Fruit fly (Drosophila melanogaster) whole organism, embryonic: ENCODE data around the gene CG10694.

Experiments used
- ATbp ChIP-seq: fragments of 200-800 bp; sonication (Bioruptor generic); optimal IDR thresholded peaks from 2 replicates; lab custom pipeline; 2017; ENCODE audit warnings: missing biosample characterization, mild to moderate bottlenecking, missing genetic modification characterization, missing genetic modification reagents
- Antp ChIP-seq: fragments of 200-800 bp; sonication (Bioruptor generic); optimal IDR thresholded peaks from 3 replicates; lab custom pipeline; 2016; ENCODE audit warnings: missing biosample characterization, missing genetic modification characterization
- Atf-2 ChIP-seq: fragments of 200-800 bp; sonication (Bioruptor generic); optimal IDR thresholded peaks from 2 replicates; lab custom pipeline; 2016; ENCODE audit warnings: missing biosample characterization, missing genetic modification characterization
- CG10979 ChIP-seq: fragments of 200-800 bp; sonication (Bioruptor generic); optimal IDR thresholded peaks from 2 replicates; lab custom pipeline; 2018; ENCODE audit warnings: missing biosample characterization, mild to moderate bottlenecking, missing genetic modification characterization, moderate library complexity
- CG12236 ChIP-seq: fragments of 200-800 bp; sonication (Bioruptor generic); optimal IDR thresholded peaks from 2 replicates; lab custom pipeline; 2016; ENCODE audit warnings: missing biosample characterization, missing genetic modification characterization
- CG14441 ChIP-seq: fragments of 200-800 bp; sonication (Bioruptor generic); IDR thresholded peaks from 2 replicates; pipeline ENCODE4 v1.3.6; 2022; ENCODE audit warnings: missing biosample characterization, missing genetic modification characterization
- CG15269 ChIP-seq: fragments of 200-800 bp; sonication (Bioruptor generic); optimal IDR thresholded peaks from 2 replicates; lab custom pipeline; 2018; ENCODE audit warnings: missing biosample characterization, mild to moderate bottlenecking, missing genetic modification characterization, moderate library complexity
- CG15479 ChIP-seq: fragments of 200-800 bp; sonication (Bioruptor generic); optimal IDR thresholded peaks from 3 replicates; lab custom pipeline; 2019; ENCODE audit warnings: missing biosample characterization, mild to moderate bottlenecking, missing genetic modification characterization, moderate library complexity
- CG15514 ChIP-seq: fragments of 200-800 bp; sonication (Bioruptor generic); optimal IDR thresholded peaks from 3 replicates; lab custom pipeline; 2017; ENCODE audit warnings: missing biosample characterization, missing genetic modification characterization, mild to moderate bottlenecking, moderate library complexity, missing genetic modification reagents
- CG1602 ChIP-seq: fragments of 200-800 bp; sonication (Bioruptor generic); optimal IDR thresholded peaks from 3 replicates; lab custom pipeline; 2016; ENCODE audit warnings: missing biosample characterization, missing genetic modification characterization
- CG1792 ChIP-seq: fragments of 200-800 bp; sonication (Bioruptor generic); optimal IDR thresholded peaks from 2 replicates; lab custom pipeline; 2016; ENCODE audit warnings: missing biosample characterization, missing genetic modification characterization
- CG2678 ChIP-seq: fragments of 200-800 bp; sonication (Bioruptor generic); optimal IDR thresholded peaks from 3 replicates; lab custom pipeline; 2019; ENCODE audit warnings: missing biosample characterization, mild to moderate bottlenecking, missing genetic modification characterization, moderate library complexity
- CG2712 ChIP-seq: fragments of 200-800 bp; optimal IDR thresholded peaks from 3 replicates; lab custom pipeline; 2019; ENCODE audit warnings: missing biosample characterization, mild to moderate bottlenecking, missing genetic modification characterization, moderate library complexity
- CG5180 ChIP-seq: fragments of 200-800 bp; sonication (Bioruptor generic); optimal IDR thresholded peaks from 3 replicates; lab custom pipeline; 2017; ENCODE audit warnings: missing biosample characterization, missing genetic modification characterization, mild to moderate bottlenecking, moderate library complexity, missing genetic modification reagents
- CG6689 ChIP-seq: fragments of 200-800 bp; sonication (Bioruptor generic); IDR thresholded peaks from 2 replicates; pipeline ENCODE4 v1.3.6; 2022; ENCODE audit warnings: missing biosample characterization, missing genetic modification characterization
- CG6813 ChIP-seq: fragments of 200-800 bp; sonication (Bioruptor generic); optimal IDR thresholded peaks from 2 replicates; lab custom pipeline; 2017; ENCODE audit warnings: missing biosample characterization, missing genetic modification characterization, mild to moderate bottlenecking, moderate library complexity, missing genetic modification reagents
- CG7928 ChIP-seq: fragments of 200-800 bp; sonication (Bioruptor generic); optimal IDR thresholded peaks from 2 replicates; lab custom pipeline; 2017; ENCODE audit warnings: missing biosample characterization, mild to moderate bottlenecking, missing genetic modification characterization
- CrebB ChIP-seq: fragments of 200-800 bp; sonication (Bioruptor generic); optimal IDR thresholded peaks from 3 replicates; lab custom pipeline; 2018; ENCODE audit warnings: missing biosample characterization, mild to moderate bottlenecking, missing genetic modification characterization
- E2f1 ChIP-seq: fragments of 200-800 bp; sonication (Bioruptor generic); IDR thresholded peaks from 2 replicates; pipeline ENCODE4 v1.3.6; 2022; ENCODE audit warnings: missing biosample characterization, missing genetic modification characterization
- Ets65A ChIP-seq: fragments of 200-800 bp; sonication (Bioruptor generic); peaks from one replicate; lab custom pipeline; 2016; ENCODE audit warnings: missing biosample characterization, missing genetic modification characterization
- Gsc ChIP-seq: fragments of 200-800 bp; sonication (Bioruptor generic); IDR thresholded peaks from 2 replicates; pipeline ENCODE4 v1.3.6; 2022; ENCODE audit warnings: missing biosample characterization, missing genetic modification characterization
- Gug ChIP-seq: fragments of 200-800 bp; sonication (Bioruptor generic); IDR thresholded peaks from 4 replicates; pipeline ENCODE4 v1.3.6; 2022; ENCODE audit warnings: missing biosample characterization, missing genetic modification characterization
- H2.0 ChIP-seq: fragments of 200-800 bp; sonication (Bioruptor generic); IDR thresholded peaks from 2 replicates; pipeline ENCODE4 v1.3.6; 2022; ENCODE audit warnings: missing biosample characterization, missing genetic modification characterization
- HLH54F ChIP-seq: fragments of 200-800 bp; sonication (Bioruptor generic); optimal IDR thresholded peaks from 3 replicates; lab custom pipeline; 2016; ENCODE audit warnings: missing biosample characterization, missing genetic modification characterization
- Hr39 ChIP-seq: fragments of >200 bp; optimal IDR thresholded peaks from 2 replicates; lab custom pipeline; 2017
- NFAT ChIP-seq: fragments of 200-800 bp; sonication (Bioruptor generic); IDR thresholded peaks from 2 replicates; pipeline ENCODE4 v1.3.6; 2022; ENCODE audit warnings: missing biosample characterization, missing genetic modification characterization
- Optix ChIP-seq: fragments of 200-800 bp; sonication (Bioruptor generic); IDR thresholded peaks from 3 replicates; pipeline ENCODE4 v1.3.6; 2022; ENCODE audit warnings: missing biosample characterization, missing genetic modification characterization
- PHDP ChIP-seq: fragments of 200-800 bp; sonication (Bioruptor generic); optimal IDR thresholded peaks from 3 replicates; lab custom pipeline; 2018; ENCODE audit warnings: missing biosample characterization, mild to moderate bottlenecking, missing genetic modification characterization, moderate library complexity
- Side ChIP-seq: fragments of 200-800 bp; sonication (Bioruptor generic); optimal IDR thresholded peaks from 2 replicates; lab custom pipeline; 2016; ENCODE audit warnings: missing biosample characterization, missing genetic modification characterization
- Six4 ChIP-seq: fragments of 200-800 bp; sonication (Bioruptor generic); optimal IDR thresholded peaks from 2 replicates; lab custom pipeline; 2016; ENCODE audit warnings: missing biosample characterization, missing genetic modification characterization
- Ssrp ChIP-seq: fragments of 200-800 bp; sonication (Bioruptor generic); optimal IDR thresholded peaks from 2 replicates; lab custom pipeline; 2018; ENCODE audit warnings: missing biosample characterization, mild to moderate bottlenecking, missing genetic modification characterization, moderate library complexity
- ato ChIP-seq: fragments of 200-800 bp; sonication (Bioruptor generic); IDR thresholded peaks from 2 replicates; pipeline ENCODE4 v1.3.6; 2022; ENCODE audit warnings: missing biosample characterization, missing genetic modification characterization; ENCODE audit not compliant: partially characterized antibody
- crol ChIP-seq: fragments of 200-800 bp; sonication (Bioruptor generic); IDR thresholded peaks from 2 replicates; pipeline ENCODE4 v1.3.6; 2022; ENCODE audit warnings: missing biosample characterization, missing genetic modification characterization
- danr ChIP-seq: fragments of 200-800 bp; sonication (Bioruptor generic); IDR thresholded peaks from 2 replicates; pipeline ENCODE4 v1.3.6; 2022; ENCODE audit warnings: missing biosample characterization, missing genetic modification characterization
- dm ChIP-seq: fragments of 200-800 bp; sonication (Bioruptor generic); optimal IDR thresholded peaks from 3 replicates; lab custom pipeline; 2016; ENCODE audit warnings: missing biosample characterization, missing genetic modification characterization
- ewg ChIP-seq: fragments of 200-800 bp; sonication (Bioruptor generic); optimal IDR thresholded peaks from 3 replicates; lab custom pipeline; 2017; ENCODE audit warnings: mild to moderate bottlenecking, missing biosample characterization, missing genetic modification reagents, missing genetic modification characterization
- gce ChIP-seq: fragments of 200-800 bp; sonication (Bioruptor generic); IDR thresholded peaks from 3 replicates; pipeline ENCODE4 v1.3.6; 2022; ENCODE audit warnings: missing biosample characterization, missing genetic modification characterization
- gcm2 ChIP-seq: fragments of 200-800 bp; sonication (Bioruptor generic); optimal IDR thresholded peaks from 2 replicates; lab custom pipeline; 2016; ENCODE audit warnings: missing biosample characterization, missing genetic modification characterization
- gro ChIP-seq: fragments of 200-800 bp; sonication (Bioruptor generic); optimal IDR thresholded peaks from 2 replicates; lab custom pipeline; 2016; ENCODE audit warnings: missing biosample characterization, missing genetic modification characterization
- gsb ChIP-seq: fragments of 200-800 bp; sonication (Bioruptor generic); IDR thresholded peaks from 2 replicates; pipeline ENCODE4 v1.3.6; 2022; ENCODE audit warnings: missing biosample characterization, missing genetic modification characterization
- ind ChIP-seq: fragments of 200-800 bp; sonication (Bioruptor generic); optimal IDR thresholded peaks from 3 replicates; lab custom pipeline; 2016; ENCODE audit warnings: missing biosample characterization, missing genetic modification characterization
- insv ChIP-seq, 2 experiments: fragments of 200-800 bp; sonication (Bioruptor generic); optimal IDR thresholded peaks; 3 replicates each; lab custom pipeline; 2016 to 2018; ENCODE audit warnings: missing biosample characterization in 2 of 2, missing genetic modification characterization in 2 of 2
- nerfin-1 ChIP-seq: fragments of 200-800 bp; sonication (Bioruptor generic); optimal IDR thresholded peaks from 3 replicates; lab custom pipeline; 2019; ENCODE audit warnings: missing biosample characterization, mild to moderate bottlenecking, missing genetic modification characterization, moderate library complexity
- pfk ChIP-seq: fragments of 200-800 bp; sonication (Bioruptor generic); optimal IDR thresholded peaks from 2 replicates; lab custom pipeline; 2018; ENCODE audit warnings: missing biosample characterization, mild to moderate bottlenecking, missing genetic modification characterization, moderate library complexity
- ranshi ChIP-seq: fragments of 200-800 bp; sonication (Bioruptor generic); IDR thresholded peaks from 2 replicates; pipeline ENCODE4 v1.3.6; 2022; ENCODE audit warnings: missing biosample characterization, missing genetic modification characterization
- run ChIP-seq: fragments of 200-800 bp; sonication (Bioruptor generic); optimal IDR thresholded peaks from 3 replicates; lab custom pipeline; 2018; ENCODE audit warnings: missing biosample characterization, mild to moderate bottlenecking, missing genetic modification characterization
- scrt ChIP-seq: fragments of 200-800 bp; sonication (Bioruptor generic); optimal IDR thresholded peaks from 2 replicates; lab custom pipeline; 2018; ENCODE audit warnings: missing biosample characterization, mild to moderate bottlenecking, missing genetic modification characterization, moderate library complexity
- sisA ChIP-seq: fragments of 200-800 bp; sonication (Bioruptor generic); IDR thresholded peaks from 2 replicates; pipeline ENCODE4 v1.3.6; 2022; ENCODE audit warnings: missing biosample characterization, missing genetic modification characterization
- sr ChIP-seq: fragments of 200-800 bp; sonication (Bioruptor generic); IDR thresholded peaks from 3 replicates; pipeline ENCODE4 v1.3.6; 2022; ENCODE audit warnings: missing biosample characterization, missing genetic modification characterization
- sug ChIP-seq: fragments of 200-800 bp; optimal IDR thresholded peaks from 2 replicates; lab custom pipeline; 2019; ENCODE audit warnings: missing biosample characterization, mild to moderate bottlenecking, missing genetic modification characterization, moderate library complexity
- zf30C ChIP-seq: fragments of 200-800 bp; sonication (Bioruptor generic); optimal IDR thresholded peaks from 3 replicates; lab custom pipeline; 2018; ENCODE audit warnings: missing biosample characterization, mild to moderate bottlenecking, missing genetic modification characterization

CG10694 gene

dm6 chr3R:24108902-24109389, 1.8 kb downstream of the CG10694 start, which contains the start of the genes eIF4EHP and CG18428 (continued):
- TF ChIP-seq E2f1 (GFP tag; lab: Robert Waterston, UW) (no peak), Ssrp (tag; lab: Kevin White, UChicago) (peak; percentile 100), Antp (GFP tag; lab: Kevin White, UChicago) (peak; percentile 83), run (tag; lab: Kevin White, UChicago) (peak; percentile 98), ATbp (GFP tag; lab: Kevin White, UChicago) (peak; percentile 97), CG6689 (GFP tag; lab: Robert Waterston, UW) (no peak), gcm2 (GFP tag; lab: Kevin White, UChicago) (peak; percentile 64), NFAT (peak; percentile 98), pfk (peak; percentile 80), gsb (no peak), Six4 (GFP tag; lab: Kevin White, UChicago) (peak; percentile 98), danr (GFP tag; lab: Robert Waterston, UW) (no peak), ranshi (GFP tag; lab: Robert Waterston, UW) (no peak; the same call in 1 of the 2 replicates), gce (GFP tag; lab: Robert Waterston, UW) (no peak; the same call in none of the 3 replicates), Hr39 (lab: Kevin White, UChicago) (no peak), CG15514 (GFP tag; lab: Kevin White, UChicago) (peak; percentile 95), CG7928 (GFP tag; lab: Kevin White, UChicago) (peak; percentile 79), CG15479 (GFP tag; lab: Kevin White, UChicago) (peak; percentile 71), CG6813 (GFP tag; lab: Kevin White, UChicago) (peak; percentile 99), sr (GFP tag; lab: Robert Waterston, UW) (peak; percentile 82; the same call in 2 of the 3 replicates), Optix (GFP tag; lab: Robert Waterston, UW) (peak; percentile 91), zf30C (GFP tag; lab: Kevin White, UChicago) (peak; percentile 68), insv (GFP tag; optimal IDR thresholded peaks at IDR 0.05; lab: Kevin White, UChicago) (peak in 1 of 2 experiments; percentile 88), Ets65A (GFP tag; lab: Kevin White, UChicago) (peak; percentile 98), Gug (GFP tag; lab: Robert Waterston, UW) (peak; percentile 96), CG2712 (tag; lab: Kevin White, UChicago) (peak; percentile 99), CG12236 (GFP tag; lab: Kevin White, UChicago) (peak; percentile 45), Atf-2 (GFP tag; lab: Kevin White, UChicago) (peak; percentile 85), PHDP (tag; lab: Kevin White, UChicago) (peak; percentile 100), CG15269 (tag; lab: Kevin White, UChicago) (peak; percentile 100), sisA (GFP tag; lab: Robert Waterston, UW) (no peak), ato (GFP tag; lab: Robert Waterston, UW) (no peak), scrt (peak; percentile 99), CG5180 (peak; percentile 91), CG1602 (GFP tag; lab: Kevin White, UChicago) (peak; percentile 99), ind (GFP tag; lab: Kevin White, UChicago) (peak; percentile 99), dm (GFP tag; lab: Kevin White, UChicago) (peak; percentile 89), CG2678 (peak; percentile 100), CG10979 (peak; percentile 99), gro (peak; percentile 78), ewg (peak; percentile 96), CrebB (tag; lab: Kevin White, UChicago) (peak; percentile 99), nerfin-1 (peak; percentile 99), crol (no peak), Side (peak; percentile 68), CG14441 (GFP tag; lab: Robert Waterston, UW) (no peak), CG1792 (GFP tag; lab: Kevin White, UChicago) (peak; percentile 81), HLH54F (GFP tag; lab: Kevin White, UChicago) (peak; percentile 89), sug (tag; lab: Kevin White, UChicago) (peak; percentile 99), H2.0 (GFP tag; lab: Robert Waterston, UW) (no peak; the same call in 1 of the 2 replicates), Gsc (GFP tag; lab: Robert Waterston, UW) (no peak)
